Fruit fly (Drosophila melanogaster): Measurements from ENCODE around the gene CG1924.

CG1924 gene

dm6 chrX:12203555-12203955 is 25.1 kb upstream of the CG1924 start (continued):
- peak; percentile 55 for TF ChIP-seq gsb-n (tag; optimal IDR thresholded peaks at IDR 0.05)
- no peak for TF ChIP-seq psq (GFP tag; optimal IDR thresholded peaks at IDR 0.05)
- TF ChIP-seq her (GFP tag; optimal IDR thresholded peaks at IDR 0.05), result peak; percentile 74
- peak; percentile 41 for TF ChIP-seq pzg (GFP tag; optimal IDR thresholded peaks at IDR 0.05)
- peak; percentile 20; the same call in 1 of the 3 replicates for TF ChIP-seq row (GFP tag; IDR thresholded peaks at IDR 0.05)
- no peak for TF ChIP-seq ro (GFP tag; IDR thresholded peaks at IDR 0.05)
- TF ChIP-seq CG18011 (GFP tag; optimal IDR thresholded peaks at IDR 0.05), result peak; percentile 54
- no peak for TF ChIP-seq ham (GFP tag; IDR thresholded peaks at IDR 0.05)
- TF ChIP-seq Lim3 (GFP tag; IDR thresholded peaks at IDR 0.05), result no peak
- peak; percentile 62 for TF ChIP-seq CG15601 (tag; optimal IDR thresholded peaks at IDR 0.05)
- TF ChIP-seq Asciz (GFP tag; optimal IDR thresholded peaks at IDR 0.05), result peak; percentile 80
- peak; percentile 23 for TF ChIP-seq maf-S (GFP tag; optimal IDR thresholded peaks at IDR 0.05)
- TF ChIP-seq Drgx (GFP tag; IDR thresholded peaks at IDR 0.05), result peak; percentile 56
- peak; percentile 84 for TF ChIP-seq CG10431 (GFP tag; optimal IDR thresholded peaks at IDR 0.05)
- peak; percentile 70 for TF ChIP-seq CG18619 (GFP tag; optimal IDR thresholded peaks at IDR 0.05)
- TF ChIP-seq ttk (GFP tag; IDR thresholded peaks at IDR 0.05), result peak; percentile 57
- TF ChIP-seq tap (tag; optimal IDR thresholded peaks at IDR 0.05), result no peak
- peak; percentile 75 for TF ChIP-seq CG42726 (GFP tag; IDR thresholded peaks at IDR 0.05; ENCODE audit: partially characterized antibody)
- peak; percentile 62 for TF ChIP-seq CG10979 (tag; optimal IDR thresholded peaks at IDR 0.05)
- peak; percentile 71 for TF ChIP-seq CG10321 (GFP tag; IDR thresholded peaks at IDR 0.05)
- peak; percentile 73 for TF ChIP-seq Vsx1 (GFP tag; optimal IDR thresholded peaks at IDR 0.05)
- TF ChIP-seq C15 (GFP tag; IDR thresholded peaks at IDR 0.05), result no peak
- TF ChIP-seq B-H2 (GFP tag; optimal IDR thresholded peaks at IDR 0.05), result peak; percentile 16
- no peak for TF ChIP-seq Hr78 (GFP tag; optimal IDR thresholded peaks at IDR 0.05)
- peak; percentile 33 for TF ChIP-seq HLH54F (GFP tag; optimal IDR thresholded peaks at IDR 0.05)
- peak; percentile 79 for TF ChIP-seq CG9727 (GFP tag; optimal IDR thresholded peaks at IDR 0.05)
- TF ChIP-seq CG7556 (GFP tag; optimal IDR thresholded peaks at IDR 0.05), result peak; percentile 32
- TF ChIP-seq CG4424 (GFP tag; optimal IDR thresholded peaks at IDR 0.05), result peak; percentile 66
- no peak for TF ChIP-seq GATAe (GFP tag; conservative IDR thresholded peaks at IDR 0.05)
- TF ChIP-seq tx (GFP tag; optimal IDR thresholded peaks at IDR 0.05), result no peak
- peak; percentile 2 for TF ChIP-seq CG15696 (tag; optimal IDR thresholded peaks at IDR 0.05)
- no peak for TF ChIP-seq CG4404 (GFP tag; IDR thresholded peaks at IDR 0.05)
- peak; percentile 18 for TF ChIP-seq CG12942 (GFP tag; optimal IDR thresholded peaks at IDR 0.05)
- TF ChIP-seq ATbp (GFP tag; optimal IDR thresholded peaks at IDR 0.05), result peak; percentile 81
- no peak for TF ChIP-seq twi (tag; optimal IDR thresholded peaks at IDR 0.05)
- peak; percentile 28 for TF ChIP-seq CG4707 (GFP tag; optimal IDR thresholded peaks at IDR 0.05)
- TF ChIP-seq CG10366 (GFP tag; IDR thresholded peaks at IDR 0.05), result peak; percentile 56
- TF ChIP-seq Dref (GFP tag; IDR thresholded peaks at IDR 0.05), result no peak
- no peak for TF ChIP-seq kay (GFP tag; optimal IDR thresholded peaks at IDR 0.05)
- TF ChIP-seq Hmx (GFP tag; optimal IDR thresholded peaks at IDR 0.05), result no peak
- TF ChIP-seq Atf6 (GFP tag; IDR thresholded peaks at IDR 0.05), result peak; percentile 61
- peak; percentile 83 for TF ChIP-seq CG6854 (GFP tag; optimal IDR thresholded peaks at IDR 0.05)
- peak; percentile 75 for TF ChIP-seq CG13894 (tag; optimal IDR thresholded peaks at IDR 0.05)
- no peak for TF ChIP-seq Hr39 (optimal IDR thresholded peaks at IDR 0.05)
- peak; percentile 90 for TF ChIP-seq lab (GFP tag; optimal IDR thresholded peaks at IDR 0.05)
- peak; percentile 84 for TF ChIP-seq nau (GFP tag; optimal IDR thresholded peaks at IDR 0.05)
- TF ChIP-seq CG11456 (GFP tag; IDR thresholded peaks at IDR 0.05), result no peak
- no peak for TF ChIP-seq zfh2 (GFP tag; optimal IDR thresholded peaks at IDR 0.05)
- peak; percentile 71 for TF ChIP-seq nerfin-1 (tag; optimal IDR thresholded peaks at IDR 0.05)
- TF ChIP-seq CG1529 (GFP tag; optimal IDR thresholded peaks at IDR 0.05), result peak; percentile 76
- peak; percentile 60 for TF ChIP-seq p53 (GFP tag; optimal IDR thresholded peaks at IDR 0.05)
- TF ChIP-seq shn (GFP tag; optimal IDR thresholded peaks at IDR 0.05), result peak; percentile 70

All from whole organism, embryonic.